Worm (Caenorhabditis elegans) whole organism, young adult: ENCODE results near the gene Y105C5A.1268.

ENCODE experiments used
- Y53F4B.3 ChIP-seq: fragments of 200-800 bp; sonication (Bioruptor generic); IDR thresholded peaks from 2 replicates; pipeline ENCODE4 v1.3.6; 2022; ENCODE audit warnings: missing genetic modification reagents, missing genetic modification characterization, missing compliant biosample characterization
- Y95B8A.8 ChIP-seq: fragments of 200-800 bp; sonication (Bioruptor generic); IDR thresholded peaks from 2 replicates; pipeline ENCODE4 v1.3.6; 2022; ENCODE audit warnings: missing genetic modification reagents, missing genetic modification characterization, missing compliant biosample characterization
- hmg-1.2 ChIP-seq: fragments of 200-800 bp; sonication (Bioruptor generic); IDR thresholded peaks from 2 replicates; pipeline ENCODE4 v1.3.6; 2022; ENCODE audit warnings: missing genetic modification reagents, missing genetic modification characterization, missing compliant biosample characterization
- hsf-1 ChIP-seq: fragments of 200-800 bp; sonication (Bioruptor generic); IDR thresholded peaks from 2 replicates; pipeline ENCODE4 v1.3.6; 2022; ENCODE audit warnings: missing genetic modification reagents, missing genetic modification characterization, missing compliant biosample characterization
- lin-35 ChIP-seq, 3 experiments: fragments of 150-350 bp in 2 of 3; sonication (generic microtip) in 1 of 3; optimal IDR thresholded peaks; 2 replicates each; lab custom pipeline; 2014 to 2018; ENCODE audit warnings: missing biosample characterization in 3 of 3, missing genetic modification characterization in 3 of 3, missing genetic modification reagents in 3 of 3
- rcor-1 ChIP-seq: fragments of 200-800 bp; sonication (Bioruptor generic); IDR thresholded peaks from 2 replicates; pipeline ENCODE4 v1.3.6; 2022; ENCODE audit warnings: missing genetic modification reagents, missing genetic modification characterization, missing compliant biosample characterization
- sea-2 ChIP-seq: fragments of 200-800 bp; sonication (Bioruptor generic); IDR thresholded peaks from 2 replicates; pipeline ENCODE4 v1.3.6; 2022; ENCODE audit warnings: missing genetic modification characterization, missing compliant biosample characterization
- ztf-6 ChIP-seq: fragments of 200-800 bp; sonication (Bioruptor generic); IDR thresholded peaks from 2 replicates; pipeline ENCODE4 v1.3.6; 2022; ENCODE audit warnings: missing genetic modification reagents, missing genetic modification characterization, missing compliant biosample characterization

DNA sequence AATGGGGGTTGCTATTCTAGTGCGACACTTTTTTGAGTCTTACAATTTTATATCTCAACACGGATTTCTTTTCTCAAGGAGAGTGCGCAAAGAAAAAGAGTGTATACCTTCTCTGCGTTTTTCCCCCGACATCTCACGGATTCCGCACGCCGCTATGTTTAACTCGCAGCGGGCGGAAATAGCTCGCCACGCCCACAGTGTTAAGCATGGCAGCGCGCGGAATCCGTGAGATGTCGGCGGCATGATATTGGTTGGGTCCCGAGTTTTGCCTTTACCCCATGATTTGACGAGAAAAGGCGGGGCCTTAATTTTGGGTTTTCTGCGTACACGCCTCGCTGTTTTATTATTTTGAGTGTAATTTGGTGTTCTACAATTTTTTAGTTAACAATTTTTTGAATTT lies 45.6 kb upstream of the Y105C5A.1268 start:
- TF ChIP-seq hsf-1 (GFP tag; lab: Robert Waterston, UW) (no peak), lin-35 (GFP tag; optimal IDR thresholded peaks at IDR 0.05; lab: Kevin White, UChicago) (no peak), Y53F4B.3 (GFP tag; lab: Robert Waterston, UW) (no peak), Y95B8A.8 (GFP tag; lab: Robert Waterston, UW) (no peak), sea-2 (GFP tag; lab: Robert Waterston, UW) (no peak), ztf-6 (no peak), hmg-1.2 (peak; percentile 8; the same call in 1 of the 2 replicates), rcor-1 (no peak)
